1 fruit fly cellular context compared by ENCODE assay signal in the genomic region with DNA sequence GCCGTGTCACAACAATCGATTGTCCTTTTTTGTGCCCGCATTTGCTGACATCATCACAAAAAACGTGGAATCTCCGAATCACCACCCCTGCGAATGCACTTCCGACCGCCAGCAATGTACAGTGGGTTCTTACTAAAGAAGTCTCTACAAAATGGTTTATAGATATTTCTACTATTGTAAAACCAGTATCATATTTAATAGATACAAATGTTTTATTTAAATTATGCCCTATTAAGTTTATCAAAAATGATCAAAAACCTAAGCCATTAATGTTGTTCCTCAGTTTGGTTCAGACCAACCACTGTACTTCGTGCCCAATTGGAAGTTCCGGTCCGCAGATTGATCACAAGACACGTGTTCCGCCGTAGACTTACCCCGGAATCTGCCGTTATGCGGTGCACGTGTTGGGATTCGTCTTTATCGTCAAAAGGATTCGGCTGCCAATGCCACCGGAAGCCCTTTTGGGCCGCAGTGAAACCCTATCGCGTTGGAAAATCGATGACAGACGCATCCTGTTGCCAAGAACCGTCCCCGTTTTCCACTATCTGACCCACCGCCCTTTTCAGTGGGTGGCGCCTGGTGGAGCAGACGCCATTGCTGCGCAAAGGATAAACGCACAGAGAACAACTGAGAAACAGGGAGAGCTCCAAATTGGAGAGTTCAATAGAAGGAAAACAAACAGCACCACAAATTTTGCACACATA.
TF ChIP-seq lines count a peak whose summit lies in the region.

No protein-coding gene starts in this region.

TF ChIP-seq in whole organism, embryonic, 481 proteins besides CTCF, POLR2A, EP300 and RAD21 (continued from another document):
- TF ChIP-seq CG17829 (tag; optimal IDR thresholded peaks at IDR 0.05; lab: Kevin White, UChicago) (peak; percentile 42), cas (GFP tag; IDR thresholded peaks at IDR 0.05; lab: Robert Waterston, UW) (no peak), bbx (GFP tag; IDR thresholded peaks at IDR 0.05; lab: Robert Waterston, UW; ENCODE audit: partially characterized antibody) (no peak), Eip74EF (GFP tag; optimal IDR thresholded peaks at IDR 0.05; lab: Kevin White, UChicago) (no peak), tin (GFP tag; optimal IDR thresholded peaks at IDR 0.05; lab: Kevin White, UChicago) (no peak), Hmr (GFP tag; optimal IDR thresholded peaks at IDR 0.05; lab: Kevin White, UChicago) (peak; percentile 11), CG30403 (GFP tag; optimal IDR thresholded peaks at IDR 0.05; lab: Kevin White, UChicago) (peak; percentile 35), odd (GFP tag; optimal IDR thresholded peaks at IDR 0.05; lab: Kevin White, UChicago) (peak; percentile 14), CG43689 (GFP tag; IDR thresholded peaks at IDR 0.05; lab: Robert Waterston, UW) (no peak), CG9437 (GFP tag; optimal IDR thresholded peaks at IDR 0.05; lab: Kevin White, UChicago) (no peak), CG2120 (GFP tag; optimal IDR thresholded peaks at IDR 0.05; lab: Kevin White, UChicago) (no peak)
TF ChIP-seq in whole organism, embryonic: peak in this region for 97.
